Worm (Caenorhabditis elegans) whole organism, L3 larva: Measurements from ENCODE around the gene F49E10.2.

Experiments
- aly-2 ChIP-seq: fragments of 150-350 bp; optimal IDR thresholded peaks from 2 replicates; lab custom pipeline; 2014; ENCODE audit warnings: missing biosample characterization, missing genetic modification characterization
- nhr-25 ChIP-seq: sonication (generic microtip); optimal IDR thresholded peaks from 2 replicates; lab custom pipeline; 2017; ENCODE audit warnings: missing biosample characterization, missing genetic modification characterization
- pqm-1 ChIP-seq: fragments of 150-350 bp; optimal IDR thresholded peaks from 2 replicates; lab custom pipeline; 2017; ENCODE audit warnings: missing biosample characterization, missing genetic modification characterization, inconsistent platforms
- tbx-2 ChIP-seq: sonication (generic microtip); optimal IDR thresholded peaks from 2 replicates; lab custom pipeline; 2016; ENCODE audit warnings: mild to moderate bottlenecking, missing genetic modification characterization, missing compliant biosample characterization
- ztf-11 ChIP-seq: fragments of 150-350 bp; optimal IDR thresholded peaks from 2 replicates; lab custom pipeline; 2014; ENCODE audit warnings: missing biosample characterization, missing genetic modification characterization

Gene F49E10.2

ce11 chrX:5943908-5944307, 53.7 kb downstream of the F49E10.2 start:
- TF ChIP-seq nhr-25 (tag; lab: Kevin White, UChicago), result no peak
- TF ChIP-seq tbx-2 (tag; lab: Kevin White, UChicago), result no peak
- no peak for TF ChIP-seq pqm-1 (tag; lab: Kevin White, UChicago)
- TF ChIP-seq ztf-11 (tag; lab: Kevin White, UChicago), result no peak
- no peak for TF ChIP-seq aly-2 (tag; lab: Kevin White, UChicago)
- TF ChIP-seq, all 47 proteins: peak for 0
